Fruit fly (Drosophila melanogaster) whole organism, embryonic: ENCODE data around the gene CG43249.

Source experiments
- Abd-B ChIP-seq: fragments of 200-800 bp; sonication (Bioruptor generic); optimal IDR thresholded peaks from 2 replicates; lab custom pipeline; 2018; ENCODE audit warnings: missing biosample characterization, mild to moderate bottlenecking, missing genetic modification characterization, moderate library complexity
- Aef1 ChIP-seq: fragments of 200-800 bp; sonication (Bioruptor generic); IDR thresholded peaks from 3 replicates; pipeline ENCODE4 v1.3.6; 2022; ENCODE audit warnings: missing biosample characterization, missing genetic modification characterization
- B-H2 ChIP-seq: fragments of 200-800 bp; sonication (Bioruptor generic); optimal IDR thresholded peaks from 2 replicates; lab custom pipeline; 2018; ENCODE audit warnings: missing biosample characterization, mild to moderate bottlenecking, missing genetic modification characterization
- BEAF-32 ChIP-seq: fragments of 200-800 bp; sonication (Bioruptor generic); optimal IDR thresholded peaks from 3 replicates; lab custom pipeline; 2017; ENCODE audit warnings: missing biosample characterization, missing genetic modification characterization, mild to moderate bottlenecking, moderate library complexity, missing genetic modification reagents
- CG10209 ChIP-seq: fragments of 200-800 bp; sonication (Bioruptor generic); optimal IDR thresholded peaks from 3 replicates; lab custom pipeline; 2017; ENCODE audit warnings: missing biosample characterization, mild to moderate bottlenecking, missing genetic modification characterization, missing genetic modification reagents
- CG10565 ChIP-seq: fragments of 200-800 bp; sonication (Bioruptor generic); optimal IDR thresholded peaks from 3 replicates; lab custom pipeline; 2016; ENCODE audit warnings: missing biosample characterization, mild to moderate bottlenecking, missing genetic modification characterization
- CG11696 ChIP-seq: fragments of 200-800 bp; sonication (Bioruptor generic); IDR thresholded peaks from 2 replicates; pipeline ENCODE4 v1.3.6; 2022; ENCODE audit warnings: missing biosample characterization, missing genetic modification characterization
- CG1233 ChIP-seq: fragments of 200-800 bp; sonication (Bioruptor generic); optimal IDR thresholded peaks from 4 replicates; lab custom pipeline; 2018; ENCODE audit warnings: missing biosample characterization, mild to moderate bottlenecking, missing genetic modification characterization
- CG17359 ChIP-seq: fragments of 200-800 bp; sonication (Bioruptor generic); optimal IDR thresholded peaks from 3 replicates; lab custom pipeline; 2018; ENCODE audit warnings: missing biosample characterization, mild to moderate bottlenecking, missing genetic modification characterization, moderate library complexity
- CG17385 ChIP-seq: fragments of 200-800 bp; sonication (Bioruptor generic); optimal IDR thresholded peaks from 3 replicates; lab custom pipeline; 2018; ENCODE audit warnings: missing biosample characterization, mild to moderate bottlenecking, missing genetic modification characterization
- CG17802 ChIP-seq: fragments of 200-800 bp; sonication (Bioruptor generic); optimal IDR thresholded peaks from 2 replicates; lab custom pipeline; 2018; ENCODE audit warnings: missing biosample characterization, mild to moderate bottlenecking, missing genetic modification characterization, moderate library complexity
- CG18011 ChIP-seq: fragments of 200-800 bp; sonication (Bioruptor generic); optimal IDR thresholded peaks from 2 replicates; lab custom pipeline; 2017; ENCODE audit warnings: missing biosample characterization, missing genetic modification characterization, mild to moderate bottlenecking, moderate library complexity, missing genotype
- CG2678 ChIP-seq: fragments of 200-800 bp; sonication (Bioruptor generic); optimal IDR thresholded peaks from 3 replicates; lab custom pipeline; 2019; ENCODE audit warnings: missing biosample characterization, mild to moderate bottlenecking, missing genetic modification characterization, moderate library complexity
- CG30020 ChIP-seq: fragments of 200-800 bp; optimal IDR thresholded peaks from 2 replicates; lab custom pipeline; 2019; ENCODE audit warnings: missing biosample characterization, mild to moderate bottlenecking, missing genetic modification characterization, moderate library complexity
- CG3163 ChIP-seq: fragments of 200-800 bp; sonication (Bioruptor generic); optimal IDR thresholded peaks from 3 replicates; lab custom pipeline; 2016; ENCODE audit warnings: missing biosample characterization, missing genetic modification characterization
- CG32767 ChIP-seq: fragments of 200-800 bp; sonication (Bioruptor generic); IDR thresholded peaks from 2 replicates; pipeline ENCODE4 v1.3.6; 2022; ENCODE audit warnings: missing biosample characterization, missing genetic modification characterization
- CG5245 ChIP-seq: fragments of 200-800 bp; sonication (Bioruptor generic); optimal IDR thresholded peaks from 3 replicates; lab custom pipeline; 2016; ENCODE audit warnings: missing biosample characterization, missing genetic modification characterization
- CG6175 ChIP-seq: fragments of 200-800 bp; sonication (Bioruptor generic); IDR thresholded peaks from 3 replicates; pipeline ENCODE4 v1.3.6; 2022; ENCODE audit warnings: missing biosample characterization, missing genetic modification characterization
- CG6791 ChIP-seq: fragments of 200-800 bp; sonication (Bioruptor generic); IDR thresholded peaks from 3 replicates; pipeline ENCODE4 v1.3.6; 2022; ENCODE audit warnings: missing biosample characterization, missing genetic modification characterization; ENCODE audit not compliant: partially characterized antibody
- CG7271 ChIP-seq: fragments of 200-800 bp; sonication (Bioruptor generic); optimal IDR thresholded peaks from 2 replicates; lab custom pipeline; 2018; ENCODE audit warnings: missing biosample characterization, mild to moderate bottlenecking, missing genetic modification characterization, moderate library complexity
- CG8478 ChIP-seq: fragments of >200 bp; optimal IDR thresholded peaks from 2 replicates; lab custom pipeline; 2018
- CG8765 ChIP-seq: fragments of 200-800 bp; sonication (Bioruptor generic); IDR thresholded peaks from 2 replicates; pipeline ENCODE4 v1.3.6; 2022; ENCODE audit warnings: missing biosample characterization, missing genetic modification characterization
- CkIIα-i1 ChIP-seq: fragments of 200-800 bp; sonication (Bioruptor generic); IDR thresholded peaks from 2 replicates; pipeline ENCODE4 v1.3.6; 2022; ENCODE audit warnings: missing biosample characterization, missing genetic modification characterization
- D19A ChIP-seq: fragments of 200-800 bp; optimal IDR thresholded peaks from 3 replicates; lab custom pipeline; 2019; ENCODE audit warnings: missing biosample characterization, mild to moderate bottlenecking, missing genetic modification characterization, moderate library complexity
- Dbx ChIP-seq: fragments of 200-800 bp; sonication (Bioruptor generic); IDR thresholded peaks from 3 replicates; pipeline ENCODE4 v1.3.6; 2022; ENCODE audit warnings: missing biosample characterization, missing genetic modification characterization
- Dp ChIP-seq: fragments of 200-800 bp; sonication (Bioruptor generic); optimal IDR thresholded peaks from 2 replicates; lab custom pipeline; 2018; ENCODE audit warnings: missing biosample characterization, mild to moderate bottlenecking, missing genetic modification characterization, moderate library complexity
- Ets65A ChIP-seq: fragments of 200-800 bp; sonication (Bioruptor generic); peaks from one replicate; lab custom pipeline; 2016; ENCODE audit warnings: missing biosample characterization, missing genetic modification characterization
- Gsc ChIP-seq: fragments of 200-800 bp; sonication (Bioruptor generic); IDR thresholded peaks from 2 replicates; pipeline ENCODE4 v1.3.6; 2022; ENCODE audit warnings: missing biosample characterization, missing genetic modification characterization
- HLH3B ChIP-seq: fragments of 200-800 bp; sonication (Bioruptor generic); IDR thresholded peaks from 2 replicates; pipeline ENCODE4 v1.3.6; 2022; ENCODE audit warnings: missing biosample characterization, missing genetic modification characterization
- HLH4C ChIP-seq: fragments of 200-800 bp; sonication (Bioruptor generic); IDR thresholded peaks from 3 replicates; pipeline ENCODE4 v1.3.6; 2022; ENCODE audit warnings: missing biosample characterization, missing genetic modification characterization; ENCODE audit not compliant: partially characterized antibody
- Hr51 ChIP-seq, 2 experiments: fragments of 200-800 bp; sonication (Bioruptor generic); optimal IDR thresholded peaks; 2 replicates in 1 of 2; 3 replicates in 1 of 2; lab custom pipeline; 2016 to 2018; ENCODE audit warnings: missing biosample characterization in 2 of 2, missing genetic modification characterization in 2 of 2, mild to moderate bottlenecking in 1 of 2, moderate library complexity in 1 of 2
- Lpt ChIP-seq: fragments of >200 bp; optimal IDR thresholded peaks from 2 replicates; lab custom pipeline; 2018; ENCODE audit warnings: missing biosample characterization, missing genetic modification characterization
- Max ChIP-seq: fragments of 200-800 bp; sonication (Bioruptor generic); optimal IDR thresholded peaks from 2 replicates; lab custom pipeline; 2016; ENCODE audit warnings: missing biosample characterization, mild to moderate bottlenecking, missing genetic modification characterization
- NK7.1 ChIP-seq: fragments of 200-800 bp; sonication (Bioruptor generic); optimal IDR thresholded peaks from 3 replicates; lab custom pipeline; 2016; ENCODE audit warnings: missing biosample characterization, missing genetic modification characterization
- Optix ChIP-seq: fragments of 200-800 bp; sonication (Bioruptor generic); IDR thresholded peaks from 3 replicates; pipeline ENCODE4 v1.3.6; 2022; ENCODE audit warnings: missing biosample characterization, missing genetic modification characterization
- ato ChIP-seq: fragments of 200-800 bp; sonication (Bioruptor generic); IDR thresholded peaks from 2 replicates; pipeline ENCODE4 v1.3.6; 2022; ENCODE audit warnings: missing biosample characterization, missing genetic modification characterization; ENCODE audit not compliant: partially characterized antibody
- bowl ChIP-seq: fragments of 200-800 bp; sonication (Bioruptor generic); IDR thresholded peaks from 2 replicates; pipeline ENCODE4 v1.3.6; 2022; ENCODE audit warnings: missing biosample characterization, missing genetic modification characterization
- disco-r ChIP-seq: fragments of 200-800 bp; sonication (Bioruptor generic); optimal IDR thresholded peaks from 2 replicates; lab custom pipeline; 2016; ENCODE audit warnings: missing biosample characterization, missing genetic modification characterization
- dmrt99B ChIP-seq: fragments of 200-800 bp; sonication (Bioruptor generic); optimal IDR thresholded peaks from 2 replicates; lab custom pipeline; 2018; ENCODE audit warnings: missing biosample characterization, mild to moderate bottlenecking, missing genetic modification characterization, moderate library complexity
- eyg ChIP-seq: fragments of 200-800 bp; sonication (Bioruptor generic); optimal IDR thresholded peaks from 3 replicates; lab custom pipeline; 2016; ENCODE audit warnings: missing biosample characterization, missing genetic modification characterization
- grn ChIP-seq: fragments of 200-800 bp; sonication (Bioruptor generic); optimal IDR thresholded peaks from 3 replicates; lab custom pipeline; 2017; ENCODE audit warnings: missing biosample characterization, missing genetic modification characterization
- hbn ChIP-seq: fragments of 200-800 bp; sonication (Bioruptor generic); IDR thresholded peaks from 2 replicates; pipeline ENCODE4 v1.3.6; 2022; ENCODE audit warnings: missing biosample characterization, missing genetic modification characterization; ENCODE audit not compliant: partially characterized antibody
- kah ChIP-seq: fragments of 200-800 bp; sonication (Bioruptor generic); optimal IDR thresholded peaks from 2 replicates; lab custom pipeline; 2018; ENCODE audit warnings: missing biosample characterization, mild to moderate bottlenecking, missing genetic modification characterization
- lab ChIP-seq: fragments of 200-800 bp; sonication (Bioruptor generic); optimal IDR thresholded peaks from 3 replicates; lab custom pipeline; 2017; ENCODE audit warnings: missing biosample characterization, missing genetic modification characterization, mild to moderate bottlenecking, moderate library complexity, missing genetic modification reagents
- lmd ChIP-seq: fragments of 200-800 bp; sonication (Bioruptor generic); IDR thresholded peaks from 2 replicates; pipeline ENCODE4 v1.3.6; 2022; ENCODE audit warnings: missing biosample characterization, missing genetic modification characterization
- schlank ChIP-seq: fragments of 200-800 bp; sonication (Bioruptor generic); optimal IDR thresholded peaks from 2 replicates; lab custom pipeline; 2018; ENCODE audit warnings: missing biosample characterization, mild to moderate bottlenecking, missing genetic modification characterization
- slbo ChIP-seq: fragments of 200-800 bp; sonication (Bioruptor generic); IDR thresholded peaks from 2 replicates; pipeline ENCODE4 v1.3.6; 2022; ENCODE audit warnings: missing biosample characterization, missing genetic modification characterization
- stc ChIP-seq: fragments of 200-800 bp; sonication (Bioruptor generic); IDR thresholded peaks from 2 replicates; pipeline ENCODE4 v1.3.6; 2022; ENCODE audit warnings: missing biosample characterization, missing genetic modification characterization
- tgo ChIP-seq: fragments of 200-800 bp; sonication (Bioruptor generic); IDR thresholded peaks from 3 replicates; pipeline ENCODE4 v1.3.6; 2022; ENCODE audit warnings: missing biosample characterization, missing genetic modification characterization
- vnd ChIP-seq: fragments of 200-800 bp; sonication (Bioruptor generic); IDR thresholded peaks from 3 replicates; pipeline ENCODE4 v1.3.6; 2022; ENCODE audit warnings: missing biosample characterization, missing genetic modification characterization; ENCODE audit not compliant: partially characterized antibody
- wdn ChIP-seq: fragments of 200-800 bp; sonication (Bioruptor generic); IDR thresholded peaks from 2 replicates; pipeline ENCODE4 v1.3.6; 2022; ENCODE audit warnings: missing biosample characterization, missing genetic modification characterization

The CG43249 gene

dm6 chr3L:16289067-16289466, 15.0 kb upstream of the CG43249 start (continued):
- no peak for TF ChIP-seq CkIIα-i1 (GFP tag; lab: Robert Waterston, UW)
- TF ChIP-seq Ets65A (GFP tag; lab: Kevin White, UChicago) = no peak
- no peak for TF ChIP-seq CG1233
- TF ChIP-seq CG11696 = peak; percentile 44; the same call in 1 of the 2 replicates
- no peak for TF ChIP-seq CG17802 (tag; lab: Kevin White, UChicago)
- TF ChIP-seq wdn (GFP tag; lab: Robert Waterston, UW) = no peak
- TF ChIP-seq CG6791 (GFP tag; lab: Robert Waterston, UW) = no peak
- TF ChIP-seq CG10209 = peak; percentile 23
- no peak for TF ChIP-seq CG8765 (GFP tag; lab: Robert Waterston, UW)
- TF ChIP-seq D19A (tag; lab: Kevin White, UChicago) = no peak
- no peak for TF ChIP-seq hbn (GFP tag; lab: Robert Waterston, UW)
- TF ChIP-seq CG30020 (tag; lab: Kevin White, UChicago) = no peak
- no peak for TF ChIP-seq CG6175 (GFP tag; lab: Robert Waterston, UW)
- no peak for TF ChIP-seq schlank (tag; lab: Kevin White, UChicago)
- no peak for TF ChIP-seq Optix
- no peak for TF ChIP-seq CG10565 (GFP tag; lab: Kevin White, UChicago)
- TF ChIP-seq lmd (GFP tag; lab: Robert Waterston, UW) = no peak
- no peak for TF ChIP-seq Abd-B
- TF ChIP-seq HLH4C (GFP tag; lab: Robert Waterston, UW) = no peak
- no peak for TF ChIP-seq BEAF-32
- TF ChIP-seq CG7271 (tag; lab: Kevin White, UChicago) = no peak
- TF ChIP-seq NK7.1 (GFP tag; lab: Kevin White, UChicago) = no peak
- TF ChIP-seq kah (GFP tag; lab: Kevin White, UChicago) = no peak
- TF ChIP-seq ato = no peak
- no peak for TF ChIP-seq CG5245 (GFP tag; lab: Kevin White, UChicago)
- peak; percentile 43; the same call in 1 of the 3 replicates for TF ChIP-seq tgo (GFP tag; lab: Robert Waterston, UW)
- no peak for TF ChIP-seq Gsc (GFP tag; lab: Robert Waterston, UW)
- 0 out of 3 replicates have a peak, but pooled peaks have one; percentile 16 for TF ChIP-seq Aef1 (GFP tag; lab: Robert Waterston, UW)
- no peak for TF ChIP-seq CG2678 (tag; lab: Kevin White, UChicago)
- TF ChIP-seq Max = no peak
- peak in 1 of 2 experiments; percentile 69 for TF ChIP-seq Hr51 (GFP tag; optimal IDR thresholded peaks at IDR 0.05; lab: Kevin White, UChicago)
- TF ChIP-seq Dbx (GFP tag; lab: Robert Waterston, UW) = no peak
- TF ChIP-seq vnd (GFP tag; lab: Robert Waterston, UW) = no peak
- peak; percentile 43 for TF ChIP-seq dmrt99B (tag; lab: Kevin White, UChicago)
- TF ChIP-seq eyg (GFP tag; lab: Kevin White, UChicago) = no peak
- TF ChIP-seq slbo (GFP tag; lab: Robert Waterston, UW) = peak; percentile 22; the same call in 1 of the 2 replicates
- TF ChIP-seq CG3163 (GFP tag; lab: Kevin White, UChicago) = no peak
- TF ChIP-seq CG17359 = no peak
- TF ChIP-seq Dp (GFP tag; lab: Kevin White, UChicago) = no peak
- peak; percentile 19 for TF ChIP-seq lab (GFP tag; lab: Kevin White, UChicago)
- no peak for TF ChIP-seq CG8478 (lab: Kevin White, UChicago)
- no peak for TF ChIP-seq CG18011 (GFP tag; lab: Kevin White, UChicago)
- no peak for TF ChIP-seq Lpt
- TF ChIP-seq CG32767 (GFP tag; lab: Robert Waterston, UW) = peak; percentile 46; the same call in 1 of the 2 replicates
- TF ChIP-seq disco-r (GFP tag; lab: Kevin White, UChicago) = no peak
- TF ChIP-seq CG17385 (GFP tag; lab: Kevin White, UChicago) = peak; percentile 13
- 0 out of 2 replicates have a peak, but pooled peaks have one; percentile 26 for TF ChIP-seq stc
- no peak for TF ChIP-seq grn (GFP tag; lab: Kevin White, UChicago)
- TF ChIP-seq HLH3B = no peak
- TF ChIP-seq B-H2 (GFP tag; lab: Kevin White, UChicago) = no peak
- no peak for TF ChIP-seq bowl (GFP tag; lab: Robert Waterston, UW)
